Worm (Caenorhabditis elegans) whole organism, late embryonic: ENCODE results near the gene str-130.

Experiments used
- C08G9.2 ChIP-seq: sonication (generic microtip); optimal IDR thresholded peaks from 2 replicates; lab custom pipeline; 2016; ENCODE audit warnings: mild to moderate bottlenecking, missing genetic modification characterization, moderate library complexity, missing compliant biosample characterization
- C38D4.7 ChIP-seq: fragments of 200-800 bp; sonication (Bioruptor generic); optimal IDR thresholded peaks from 2 replicates; lab custom pipeline; 2018; ENCODE audit warnings: mild to moderate bottlenecking, missing genetic modification characterization, moderate library complexity, missing compliant biosample characterization
- T23F11.4 ChIP-seq: fragments of 200-800 bp; sonication (Bioruptor generic); optimal IDR thresholded peaks from 2 replicates; lab custom pipeline; 2018; ENCODE audit warnings: mild to moderate bottlenecking, missing genetic modification characterization, missing compliant biosample characterization
- ahr-1 ChIP-seq: sonication (generic microtip); optimal IDR thresholded peaks from 2 replicates; lab custom pipeline; 2016; ENCODE audit warnings: missing genetic modification characterization, missing compliant biosample characterization
- ceh-14 ChIP-seq: sonication (generic microtip); optimal IDR thresholded peaks from 2 replicates; lab custom pipeline; 2016; ENCODE audit warnings: missing genotype, missing genetic modification characterization, missing compliant biosample characterization
- ceh-18 ChIP-seq: sonication (generic microtip); optimal IDR thresholded peaks from 2 replicates; lab custom pipeline; 2016; ENCODE audit warnings: missing genetic modification characterization, missing compliant biosample characterization
- ceh-19 ChIP-seq: fragments of 200-800 bp; sonication (Bioruptor generic); optimal IDR thresholded peaks from 2 replicates; lab custom pipeline; 2018; ENCODE audit warnings: mild to moderate bottlenecking, missing genetic modification characterization, missing compliant biosample characterization
- ceh-22 ChIP-seq: sonication (generic microtip); optimal IDR thresholded peaks from 2 replicates; lab custom pipeline; 2017; ENCODE audit warnings: missing biosample characterization, missing genetic modification characterization
- ceh-24 ChIP-seq: sonication (generic microtip); optimal IDR thresholded peaks from 2 replicates; lab custom pipeline; 2016; ENCODE audit warnings: mild to moderate bottlenecking, missing genetic modification characterization, missing compliant biosample characterization
- ceh-30 ChIP-seq: fragments of 150-350 bp; optimal IDR thresholded peaks from 2 replicates; lab custom pipeline; 2014; ENCODE audit warnings: missing biosample characterization, missing genetic modification characterization
- ceh-31 ChIP-seq: sonication (generic microtip); optimal IDR thresholded peaks from 2 replicates; lab custom pipeline; 2016; ENCODE audit warnings: missing genetic modification characterization, missing compliant biosample characterization
- ceh-34 ChIP-seq: sonication (generic microtip); optimal IDR thresholded peaks from 2 replicates; lab custom pipeline; 2016; ENCODE audit warnings: mild to moderate bottlenecking, missing genetic modification characterization, missing compliant biosample characterization
- ceh-48 ChIP-seq: sonication (generic microtip); optimal IDR thresholded peaks from 2 replicates; lab custom pipeline; 2016; ENCODE audit warnings: missing genetic modification characterization, inconsistent platforms, missing compliant biosample characterization
- dmd-4 ChIP-seq: sonication (generic microtip); optimal IDR thresholded peaks from 2 replicates; lab custom pipeline; 2016; ENCODE audit warnings: borderline replicate concordance, missing genetic modification characterization, missing compliant biosample characterization
- elt-2 ChIP-seq: sonication (generic microtip); optimal IDR thresholded peaks from 2 replicates; lab custom pipeline; 2016; ENCODE audit warnings: missing genetic modification reagents, missing genetic modification characterization, missing compliant biosample characterization
- elt-4 ChIP-seq: sonication (generic microtip); optimal IDR thresholded peaks from 2 replicates; lab custom pipeline; 2016; ENCODE audit warnings: missing genetic modification characterization, missing compliant biosample characterization
- ets-4 ChIP-seq: sonication (generic microtip); optimal IDR thresholded peaks from 2 replicates; lab custom pipeline; 2016; ENCODE audit warnings: missing genetic modification characterization, missing compliant biosample characterization
- eyg-1 ChIP-seq: sonication (generic microtip); optimal IDR thresholded peaks from 2 replicates; lab custom pipeline; 2016; ENCODE audit warnings: missing genotype, missing genetic modification characterization, missing compliant biosample characterization
- fkh-10 ChIP-seq: fragments of 150-350 bp; optimal IDR thresholded peaks from 2 replicates; lab custom pipeline; 2014; ENCODE audit warnings: missing biosample characterization, missing genetic modification reagents, missing genetic modification characterization
- gmeb-2 ChIP-seq: sonication (generic microtip); optimal IDR thresholded peaks from 2 replicates; lab custom pipeline; 2016; ENCODE audit warnings: missing genetic modification characterization, inconsistent platforms, missing compliant biosample characterization
- hlh-6 ChIP-seq: sonication (generic microtip); optimal IDR thresholded peaks from 2 replicates; lab custom pipeline; 2016; ENCODE audit warnings: missing genotype, missing genetic modification characterization, missing compliant biosample characterization
- mec-3 ChIP-seq: sonication (generic microtip); optimal IDR thresholded peaks from 2 replicates; lab custom pipeline; 2016; ENCODE audit warnings: borderline replicate concordance, missing genetic modification characterization, missing compliant biosample characterization
- nhr-11 ChIP-seq: fragments of 150-350 bp; optimal IDR thresholded peaks from 2 replicates; lab custom pipeline; 2014; ENCODE audit warnings: missing biosample characterization, missing genetic modification characterization
- nhr-232 ChIP-seq: sonication (generic microtip); optimal IDR thresholded peaks from 2 replicates; lab custom pipeline; 2016; ENCODE audit warnings: missing genetic modification characterization, missing compliant biosample characterization
- npax-4 ChIP-seq: sonication (generic microtip); optimal IDR thresholded peaks from 2 replicates; lab custom pipeline; 2016; ENCODE audit warnings: missing genetic modification characterization, missing compliant biosample characterization
- odd-2 ChIP-seq: sonication (generic microtip); optimal IDR thresholded peaks from 2 replicates; lab custom pipeline; 2017; ENCODE audit warnings: antibody characterized with exemption, mild to moderate bottlenecking, missing genetic modification characterization, missing compliant biosample characterization
- pat-9 ChIP-seq: fragments of 200-800 bp; sonication (Bioruptor generic); optimal IDR thresholded peaks from 2 replicates; lab custom pipeline; 2018; ENCODE audit warnings: mild to moderate bottlenecking, missing genetic modification characterization, moderate library complexity, missing compliant biosample characterization
- pax-1 ChIP-seq: fragments of 150-350 bp; optimal IDR thresholded peaks from 2 replicates; lab custom pipeline; 2014; ENCODE audit warnings: missing biosample characterization, missing genetic modification characterization
- pha-2 ChIP-seq: sonication (generic microtip); optimal IDR thresholded peaks from 2 replicates; lab custom pipeline; 2017; ENCODE audit warnings: mild to moderate bottlenecking, missing genetic modification characterization, missing compliant biosample characterization
- pha-4 ChIP-seq: fragments of 150-350 bp; optimal IDR thresholded peaks from 2 replicates; lab custom pipeline; 2018; ENCODE audit warnings: missing biosample characterization, missing genetic modification reagents, missing genetic modification characterization
- ref-2 ChIP-seq: sonication (generic microtip); optimal IDR thresholded peaks from 2 replicates; lab custom pipeline; 2016; ENCODE audit warnings: missing genetic modification characterization, missing compliant biosample characterization
- rnt-1 ChIP-seq: sonication (generic microtip); optimal IDR thresholded peaks from 2 replicates; lab custom pipeline; 2016; ENCODE audit warnings: missing genetic modification characterization, missing compliant biosample characterization
- sox-4 ChIP-seq: sonication (generic microtip); optimal IDR thresholded peaks from 2 replicates; lab custom pipeline; 2017; ENCODE audit warnings: mild to moderate bottlenecking, missing genetic modification characterization, inconsistent platforms, missing compliant biosample characterization
- syd-9 ChIP-seq: sonication (generic microtip); optimal IDR thresholded peaks from 2 replicates; lab custom pipeline; 2016; ENCODE audit warnings: mild to moderate bottlenecking, missing genetic modification characterization, moderate library complexity, missing compliant biosample characterization
- tbx-2 ChIP-seq: sonication (generic microtip); optimal IDR thresholded peaks from 2 replicates; lab custom pipeline; 2016; ENCODE audit warnings: missing genetic modification characterization, missing compliant biosample characterization
- ttx-3 ChIP-seq: sonication (generic microtip); optimal IDR thresholded peaks from 2 replicates; lab custom pipeline; 2016; ENCODE audit warnings: missing genetic modification reagents, missing genetic modification characterization, missing compliant biosample characterization
- unc-86 ChIP-seq: sonication (generic microtip); optimal IDR thresholded peaks from 2 replicates; lab custom pipeline; 2016; ENCODE audit warnings: missing genetic modification characterization, missing compliant biosample characterization
- zip-5 ChIP-seq: sonication (generic microtip); optimal IDR thresholded peaks from 2 replicates; lab custom pipeline; 2016; ENCODE audit warnings: missing genetic modification characterization, missing compliant biosample characterization

The str-130 gene

DNA sequence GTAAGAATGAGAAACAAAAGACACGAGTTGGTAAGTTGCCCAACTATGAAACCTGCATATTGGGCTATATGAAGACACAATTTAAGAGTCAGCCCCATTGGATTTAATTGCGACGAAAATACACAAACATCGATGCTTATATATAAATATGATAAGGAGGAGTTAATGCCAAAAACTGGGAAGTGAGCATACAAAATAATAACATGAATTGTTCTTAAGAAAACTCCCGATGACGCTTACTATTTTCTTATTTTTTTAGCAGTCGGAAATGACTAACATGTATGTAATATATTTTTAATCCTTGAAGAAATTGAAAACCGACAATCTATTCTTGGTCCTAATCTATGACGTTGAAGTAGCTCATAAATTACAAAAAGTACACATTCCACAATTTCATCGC lies 18.4 kb downstream of the str-130 start, which contains the start of gene str-144:
Gene str-144, minus strand, starts transcription at position 101 of the 400 bp plus-strand sequence.
- TF ChIP-seq pat-9 (tag; lab: Kevin White, UChicago) (no peak), pha-4 (no peak), tbx-2 (tag; lab: Kevin White, UChicago) (no peak), unc-86 (no peak), elt-2 (no peak), C38D4.7 (no peak), pax-1 (tag; lab: Kevin White, UChicago) (no peak), T23F11.4 (GFP tag; lab: Kevin White, UChicago) (no peak), mec-3 (tag; lab: Kevin White, UChicago) (no peak), hlh-6 (tag; lab: Kevin White, UChicago) (no peak), sox-4 (tag; lab: Kevin White, UChicago) (no peak), elt-4 (no peak), ref-2 (tag; lab: Kevin White, UChicago) (no peak), C08G9.2 (tag; lab: Kevin White, UChicago) (no peak), odd-2 (tag; lab: Kevin White, UChicago) (no peak), ceh-18 (tag; lab: Kevin White, UChicago) (no peak), ceh-24 (tag; lab: Kevin White, UChicago) (no peak), eyg-1 (tag; lab: Kevin White, UChicago) (no peak)

DNA sequence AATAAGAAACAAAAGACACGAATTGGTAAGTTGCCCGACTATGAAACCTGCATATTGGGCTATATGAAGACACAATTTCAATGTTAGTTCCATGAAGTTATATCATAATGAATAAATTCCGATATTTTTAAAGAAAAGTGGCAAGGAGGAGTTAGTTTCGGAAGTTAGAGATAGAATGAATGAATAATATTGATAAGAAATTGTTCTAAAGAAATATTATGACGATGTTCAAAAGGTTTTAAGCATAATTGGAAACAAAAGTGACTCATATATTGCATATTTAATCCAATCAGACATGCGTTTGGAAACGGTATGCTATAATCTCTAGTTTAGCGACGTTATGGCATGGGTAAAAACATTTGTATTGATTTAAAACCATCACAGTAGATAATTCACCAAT lies 20.9 kb downstream of the str-130 start, which contains the start of gene str-143:
Gene str-143, minus strand, starts transcription at position 101 of the 400 bp plus-strand sequence.
- TF ChIP-seq ceh-48 (no peak), C08G9.2 (tag; lab: Kevin White, UChicago) (no peak), pha-4 (no peak), ceh-31 (tag; lab: Kevin White, UChicago) (no peak), dmd-4 (no peak), fkh-10 (GFP tag; lab: Kevin White, UChicago) (no peak), ceh-19 (GFP tag; lab: Kevin White, UChicago) (no peak), ahr-1 (tag; lab: Kevin White, UChicago) (no peak), syd-9 (tag; lab: Kevin White, UChicago) (no peak), zip-5 (tag; lab: Kevin White, UChicago) (no peak), elt-4 (no peak), ceh-14 (tag; lab: Kevin White, UChicago) (no peak), ceh-22 (tag; lab: Kevin White, UChicago) (no peak), nhr-232 (tag; lab: Kevin White, UChicago) (no peak), ceh-18 (tag; lab: Kevin White, UChicago) (no peak), ttx-3 (tag; lab: Kevin White, UChicago) (no peak)

DNA sequence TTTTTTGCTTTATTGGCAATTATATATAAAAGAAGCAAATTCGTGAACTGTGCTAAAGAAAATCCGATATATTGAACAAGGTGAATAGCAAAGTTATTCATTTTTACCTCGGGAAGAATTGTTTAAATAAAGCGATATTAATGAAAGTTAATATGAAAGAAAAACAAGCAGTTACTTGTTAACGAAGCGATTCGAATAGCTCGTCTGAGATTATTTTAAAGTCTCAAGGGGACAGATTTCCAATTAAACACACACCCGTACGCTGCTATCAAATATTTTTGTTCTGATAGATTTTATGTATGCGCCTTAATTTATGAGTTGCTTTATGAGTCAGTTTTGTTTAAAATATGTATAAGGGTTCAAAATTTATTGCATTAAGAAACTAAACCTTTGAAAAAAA lies 22.7 kb downstream of the str-130 start, which contains the start of gene str-140:
Gene str-140, minus strand, starts transcription at position 101 of the 400 bp plus-strand sequence.
- TF ChIP-seq T23F11.4 (GFP tag; lab: Kevin White, UChicago) (no peak), npax-4 (tag; lab: Kevin White, UChicago) (no peak), hlh-6 (tag; lab: Kevin White, UChicago) (no peak), ceh-30 (tag; lab: Kevin White, UChicago) (no peak), ceh-19 (GFP tag; lab: Kevin White, UChicago) (no peak), gmeb-2 (no peak), ceh-34 (tag; lab: Kevin White, UChicago) (no peak), ref-2 (tag; lab: Kevin White, UChicago) (no peak), ceh-31 (tag; lab: Kevin White, UChicago) (no peak), nhr-11 (tag; lab: Kevin White, UChicago) (no peak), pha-2 (tag; lab: Kevin White, UChicago) (no peak), rnt-1 (tag; lab: Kevin White, UChicago) (no peak), ets-4 (tag; lab: Kevin White, UChicago) (no peak)
